Worm (Caenorhabditis elegans) whole organism, young adult: Measurements from ENCODE around the gene T11G6.2.

Source experiments
- F22D6.2 ChIP-seq: sonication (generic microtip); optimal IDR thresholded peaks from 2 replicates; lab custom pipeline; 2016; ENCODE audit warnings: mild to moderate bottlenecking, missing genetic modification characterization, missing compliant biosample characterization
- ama-1 ChIP-seq, 3 experiments: fragments of 150-350 bp in 1 of 3; sonication (generic microtip) in 2 of 3; optimal IDR thresholded peaks; 2 replicates each; lab custom pipeline; 2014 to 2018; ENCODE audit warnings: missing biosample characterization in 2 of 3, missing genetic modification characterization in 2 of 3, missing genetic modification reagents in 2 of 3
- ceh-27 ChIP-seq: fragments of 200-800 bp; sonication (Bioruptor generic); optimal IDR thresholded peaks from 2 replicates; lab custom pipeline; 2018; ENCODE audit warnings: mild to moderate bottlenecking, missing genetic modification characterization, moderate library complexity, missing compliant biosample characterization
- ceh-58 ChIP-seq: fragments of 200-800 bp; sonication (Bioruptor generic); IDR thresholded peaks from 2 replicates; pipeline ENCODE4 v1.3.6; 2022; ENCODE audit warnings: missing genetic modification characterization, missing compliant biosample characterization
- dox-1 ChIP-seq: fragments of 200-800 bp; sonication (Bioruptor generic); IDR thresholded peaks from 2 replicates; pipeline ENCODE4 v1.3.6; 2022; ENCODE audit warnings: missing genetic modification reagents, missing genetic modification characterization, missing compliant biosample characterization
- dpl-1 ChIP-seq: fragments of 150-350 bp; optimal IDR thresholded peaks from 2 replicates; lab custom pipeline; 2014; ENCODE audit warnings: missing biosample characterization, missing genetic modification reagents, missing genetic modification characterization
- hlh-26 ChIP-seq: fragments of 200-800 bp; sonication (Bioruptor generic); conservative IDR thresholded peaks from 2 replicates; pipeline ENCODE4 v1.3.6; 2022; ENCODE audit warnings: missing genetic modification reagents, missing genetic modification characterization, missing compliant biosample characterization
- lsy-27 ChIP-seq: sonication (generic microtip); optimal IDR thresholded peaks from 2 replicates; lab custom pipeline; 2017; ENCODE audit warnings: missing genetic modification characterization, mild to moderate bottlenecking, missing compliant biosample characterization, antibody characterized with exemption, missing genotype, borderline replicate concordance; ENCODE audit not compliant: insufficient read depth
- nfya-1 ChIP-seq: sonication (generic microtip); optimal IDR thresholded peaks from 2 replicates; lab custom pipeline; 2017; ENCODE audit warnings: antibody characterized with exemption, missing compliant biosample characterization, missing genetic modification characterization, borderline replicate concordance; ENCODE audit not compliant: insufficient read depth
- pbrm-1 ChIP-seq: fragments of 200-800 bp; sonication (Bioruptor generic); IDR thresholded peaks from 2 replicates; pipeline ENCODE4 v1.3.6; 2022; ENCODE audit warnings: missing genetic modification reagents, missing genetic modification characterization, missing compliant biosample characterization
- snpc-1.3 ChIP-seq: sonication (generic microtip); optimal IDR thresholded peaks from 2 replicates; lab custom pipeline; 2017; ENCODE audit warnings: missing genetic modification characterization, mild to moderate bottlenecking, missing compliant biosample characterization, antibody characterized with exemption, moderate library complexity, missing genotype, missing genetic modification reagents; ENCODE audit not compliant: insufficient read depth
- snpc-3.4 ChIP-seq: sonication (generic microtip); optimal IDR thresholded peaks from 2 replicates; lab custom pipeline; 2017; ENCODE audit warnings: missing genetic modification characterization, mild to moderate bottlenecking, missing compliant biosample characterization, antibody characterized with exemption, moderate library complexity, missing genotype, missing genetic modification reagents
- snpc-4 ChIP-seq, 5 experiments: fragments of 150-350 bp in 1 of 5; sonication (generic microtip) in 4 of 5; optimal IDR thresholded peaks; 2 replicates each; lab custom pipeline; 2014 to 2018; ENCODE audit warnings: missing genetic modification characterization in 5 of 5, missing biosample characterization in 3 of 5, antibody characterized with exemption in 2 of 5, mild to moderate bottlenecking in 2 of 5, missing compliant biosample characterization in 2 of 5, missing genotype in 2 of 5, moderate library complexity in 2 of 5, missing genetic modification reagents in 1 of 5
- ztf-26 ChIP-seq: sonication (generic microtip); optimal IDR thresholded peaks from 2 replicates; lab custom pipeline; 2017; ENCODE audit warnings: missing genetic modification characterization, missing compliant biosample characterization

DNA sequence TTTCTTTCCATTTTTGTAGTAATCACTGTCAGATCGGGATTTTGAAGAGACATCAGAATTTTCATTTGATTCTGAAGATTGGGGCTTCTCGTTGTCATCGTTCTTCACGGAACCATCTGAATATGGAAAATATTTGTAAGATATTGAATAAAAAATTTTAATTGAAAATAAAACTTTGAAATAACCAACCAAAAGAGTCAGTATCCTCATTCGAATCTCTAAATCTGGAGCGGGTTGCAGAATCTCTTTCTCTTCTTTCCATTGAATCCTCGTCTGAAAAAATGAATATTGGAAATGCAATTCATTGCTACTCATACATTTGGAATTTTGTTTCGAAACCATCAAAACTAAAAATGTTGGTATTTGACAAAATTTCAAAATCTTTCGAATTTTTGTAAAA lies 39.9 kb upstream of the T11G6.2 start:
- TF ChIP-seq dpl-1 (GFP tag; lab: Kevin White, UChicago), result no peak
- TF ChIP-seq snpc-3.4 (tag; lab: Kevin White, UChicago), result no peak
- TF ChIP-seq nfya-1 (tag; lab: Kevin White, UChicago), result no peak
- no peak for TF ChIP-seq ama-1 (optimal IDR thresholded peaks at IDR 0.05; lab: Kevin White, UChicago)
- no peak for TF ChIP-seq ama-1 (GFP tag; optimal IDR thresholded peaks at IDR 0.05; lab: Kevin White, UChicago)
- TF ChIP-seq snpc-1.3 (tag; lab: Kevin White, UChicago), result no peak
- no peak for TF ChIP-seq lsy-27 (tag; lab: Kevin White, UChicago)
- TF ChIP-seq ceh-58 (GFP tag; lab: Robert Waterston, UW), result no peak
- no peak for TF ChIP-seq ztf-26 (tag; lab: Kevin White, UChicago)
- TF ChIP-seq ceh-27, result no peak
- no peak for TF ChIP-seq F22D6.2 (tag; lab: Kevin White, UChicago)
- no peak for TF ChIP-seq dox-1
- no peak for TF ChIP-seq snpc-4 (GFP tag; optimal IDR thresholded peaks at IDR 0.05; lab: Kevin White, UChicago)
- TF ChIP-seq snpc-4 (tag; optimal IDR thresholded peaks at IDR 0.05; lab: Kevin White, UChicago), result no peak
- no peak for TF ChIP-seq pbrm-1 (GFP tag; lab: Robert Waterston, UW)
- no peak for TF ChIP-seq hlh-26 (GFP tag; lab: Robert Waterston, UW)
